Fruit fly (Drosophila melanogaster): ENCODE data around the gene CG11357.

DNA sequence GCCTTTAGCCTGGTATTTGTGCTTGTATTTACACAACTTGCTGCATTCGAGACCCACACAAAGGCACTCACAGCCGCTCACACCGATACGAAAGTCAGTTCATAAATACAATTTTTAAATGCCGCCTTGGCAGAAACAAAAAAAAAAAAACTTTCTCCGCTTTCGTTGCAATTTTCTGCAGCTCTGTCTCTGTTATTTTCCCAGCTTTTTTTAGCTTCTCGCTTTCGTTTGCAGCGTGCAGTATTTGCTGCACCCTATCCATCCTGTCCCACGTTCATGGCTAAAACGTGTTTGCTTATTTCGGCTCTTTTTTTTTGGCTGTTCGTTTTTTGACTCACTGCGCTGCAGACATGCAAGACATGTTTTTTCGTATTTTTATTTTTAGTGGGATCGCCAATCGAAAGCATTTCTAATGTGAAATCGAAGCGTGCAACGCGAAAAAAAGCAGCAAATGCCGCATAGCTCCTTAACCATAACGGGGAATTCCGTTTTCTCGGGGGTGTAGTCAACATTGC lies 22.4 kb upstream of the CG11357 start:
- TF ChIP-seq psq (optimal IDR thresholded peaks at IDR 0.05) = no peak
- TF ChIP-seq h (optimal IDR thresholded peaks at IDR 0.05) = no peak
- TF ChIP-seq Myc (optimal IDR thresholded peaks at IDR 0.05) = no peak
- no peak for TF ChIP-seq Sin3A (optimal IDR thresholded peaks at IDR 0.05)
- TF ChIP-seq insv (optimal IDR thresholded peaks at IDR 0.05) = no peak

All from Kc167 (cell line).